Worm (Caenorhabditis elegans): ENCODE data around the gene skr-19.

DNA sequence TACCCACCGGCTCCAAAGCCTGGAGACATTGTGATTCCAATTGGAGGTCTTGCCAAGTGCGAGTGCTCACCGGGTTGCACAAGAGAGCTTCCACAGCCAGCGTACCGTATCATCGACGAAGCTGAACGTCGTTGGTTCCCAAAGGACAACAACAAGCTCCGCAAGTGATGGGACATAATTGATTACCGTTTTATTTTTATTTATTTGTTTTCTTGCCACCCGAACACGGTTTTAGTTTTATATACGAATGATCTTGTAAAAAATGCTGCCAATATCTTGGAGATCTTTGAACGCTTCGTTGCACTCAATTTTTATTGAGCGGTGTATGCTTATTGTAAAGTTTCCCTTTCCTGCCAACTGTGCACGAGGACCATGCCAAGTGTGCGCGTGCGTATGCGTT, 13.7 kb upstream of the skr-19 start, which contains the start of gene K08H2.4:
- no peak for TF ChIP-seq ceh-30 (tag; optimal IDR thresholded peaks at IDR 0.05)
- no peak for TF ChIP-seq ceh-18 (tag; optimal IDR thresholded peaks at IDR 0.05)
- no peak for TF ChIP-seq lim-6 (tag; optimal IDR thresholded peaks at IDR 0.05)

All from whole organism, late embryonic.